Worm (Caenorhabditis elegans): ENCODE data around the gene C32H11.4.

DNA sequence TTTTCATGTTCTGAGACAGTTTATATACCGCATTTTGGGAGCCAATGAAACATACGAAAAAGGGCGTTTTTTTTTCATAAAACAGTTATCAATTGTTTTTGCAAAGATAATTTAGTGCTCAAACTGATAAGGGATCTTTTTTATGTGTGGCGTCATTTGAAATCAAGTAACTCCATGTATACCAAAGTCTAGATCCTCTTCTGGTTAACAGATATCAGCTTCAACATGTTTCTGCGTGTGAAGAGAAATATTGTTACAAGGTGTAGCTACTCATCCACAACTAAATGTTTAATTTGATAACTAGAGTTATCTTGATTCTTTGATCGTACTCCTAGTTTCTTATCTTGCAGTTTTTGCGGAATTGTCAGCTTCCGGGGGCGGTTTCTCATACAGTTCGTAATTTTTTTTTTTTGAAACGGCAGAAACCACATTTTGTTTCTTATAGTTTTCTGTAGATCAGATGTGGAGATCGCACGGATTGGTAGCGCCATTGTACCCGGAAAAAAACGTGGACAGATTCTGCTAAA, 51.0 kb downstream of the C32H11.4 start:
- TF ChIP-seq med-1 (GFP tag; optimal IDR thresholded peaks at IDR 0.05; ENCODE audit: insufficient read depth) (no peak), ztf-29 (GFP tag; IDR thresholded peaks at IDR 0.05) (no peak), cog-1 (tag; optimal IDR thresholded peaks at IDR 0.05) (no peak), T22C8.4 (GFP tag; IDR thresholded peaks at IDR 0.05) (no peak), flt-1 (GFP tag; IDR thresholded peaks at IDR 0.05) (no peak), ref-1 (GFP tag; conservative IDR thresholded peaks at IDR 0.05) (no peak), tab-1 (GFP tag; IDR thresholded peaks at IDR 0.05) (no peak), ztf-23 (GFP tag; IDR thresholded peaks at IDR 0.05) (no peak), klf-2 (GFP tag; conservative IDR thresholded peaks at IDR 0.05) (no peak)
